Fruit fly (Drosophila melanogaster): ENCODE measurements around the gene CG15803.

Gene CG15803

dm6 chr3R:18311368-18311919, 49.1 kb downstream of the CG15803 start (continued):
- peak; percentile 46 for TF ChIP-seq Eip75B (GFP tag; optimal IDR thresholded peaks at IDR 0.05)
- peak; percentile 15 for TF ChIP-seq CG4318 (GFP tag; optimal IDR thresholded peaks at IDR 0.05)
- peak; percentile 59 for TF ChIP-seq CG10631 (GFP tag; optimal IDR thresholded peaks at IDR 0.05)
- peak; percentile 99 for TF ChIP-seq fkh (GFP tag; optimal IDR thresholded peaks at IDR 0.05)
- TF ChIP-seq Hr38 (GFP tag; optimal IDR thresholded peaks at IDR 0.05): no peak
- no peak for TF ChIP-seq vri (GFP tag; optimal IDR thresholded peaks at IDR 0.05)
- TF ChIP-seq Hr4 (GFP tag; optimal IDR thresholded peaks at IDR 0.05): peak; percentile 0
- peak; percentile 40 for TF ChIP-seq Sox102F (GFP tag; optimal IDR thresholded peaks at IDR 0.05)

dm6 chr3R:18310766-18311367, 49.7 kb downstream of the CG15803 start:
- TF ChIP-seq cyc (GFP tag; optimal IDR thresholded peaks at IDR 0.05) (no peak), CG3919 (GFP tag; optimal IDR thresholded peaks at IDR 0.05) (no peak), CG8632 (GFP tag; optimal IDR thresholded peaks at IDR 0.05) (peak; percentile 67), CG8319 (GFP tag; optimal IDR thresholded peaks at IDR 0.05) (no peak), CG6808 (GFP tag; optimal IDR thresholded peaks at IDR 0.05) (no peak), Hr4 (GFP tag; optimal IDR thresholded peaks at IDR 0.05) (no peak), Hr39 (GFP tag; optimal IDR thresholded peaks at IDR 0.05) (no peak), CG10669 (GFP tag; optimal IDR thresholded peaks at IDR 0.05) (no peak), CG6276 (GFP tag; optimal IDR thresholded peaks at IDR 0.05) (peak; percentile 13), Gug (GFP tag; IDR thresholded peaks at IDR 0.05) (no peak), Ets21C (GFP tag; optimal IDR thresholded peaks at IDR 0.05) (no peak), pdm3 (GFP tag; optimal IDR thresholded peaks at IDR 0.05) (no peak), dsx (GFP tag; optimal IDR thresholded peaks at IDR 0.05; ENCODE audit: poor library complexity, severe bottlenecking) (no peak), Hr38 (GFP tag; optimal IDR thresholded peaks at IDR 0.05) (no peak), fd85E (GFP tag; optimal IDR thresholded peaks at IDR 0.05) (no peak), spab (GFP tag; optimal IDR thresholded peaks at IDR 0.05) (peak; percentile 5), CG4318 (GFP tag; optimal IDR thresholded peaks at IDR 0.05) (peak; percentile 44), salr (GFP tag; optimal IDR thresholded peaks at IDR 0.05) (no peak), CG31627 (GFP tag; optimal IDR thresholded peaks at IDR 0.05) (no peak), CG10631 (GFP tag; optimal IDR thresholded peaks at IDR 0.05) (peak; percentile 58), Eip75B (GFP tag; optimal IDR thresholded peaks at IDR 0.05) (peak; percentile 2), CG32006 (GFP tag; optimal IDR thresholded peaks at IDR 0.05) (peak; percentile 70), dac (GFP tag; optimal IDR thresholded peaks at IDR 0.05) (no peak), fkh (GFP tag; optimal IDR thresholded peaks at IDR 0.05) (no peak), fd59A (GFP tag; optimal IDR thresholded peaks at IDR 0.05) (no peak), lz (GFP tag; optimal IDR thresholded peaks at IDR 0.05) (no peak), CG11762 (GFP tag; optimal IDR thresholded peaks at IDR 0.05; ENCODE audit: insufficient read depth) (no peak), CG11902 (GFP tag; optimal IDR thresholded peaks at IDR 0.05) (no peak), ss (GFP tag; optimal IDR thresholded peaks at IDR 0.05) (peak in 1 of 2 experiments; percentile 27), OdsH (GFP tag; optimal IDR thresholded peaks at IDR 0.05) (peak; percentile 27), CG3032 (tag; optimal IDR thresholded peaks at IDR 0.05) (no peak), CG7368 (GFP tag; optimal IDR thresholded peaks at IDR 0.05) (no peak), CG15336 (GFP tag; IDR thresholded peaks at IDR 0.05) (no peak), topi (GFP tag; optimal IDR thresholded peaks at IDR 0.05) (no peak), CG34406 (GFP tag; optimal IDR thresholded peaks at IDR 0.05) (peak; percentile 54), Sox14 (GFP tag; optimal IDR thresholded peaks at IDR 0.05) (peak; percentile 36), Sox102F (GFP tag; optimal IDR thresholded peaks at IDR 0.05) (peak; percentile 5), CG9139 (GFP tag; optimal IDR thresholded peaks at IDR 0.05) (no peak), esn (GFP tag; optimal IDR thresholded peaks at IDR 0.05) (no peak), vri (GFP tag; optimal IDR thresholded peaks at IDR 0.05) (no peak), Eip93F (GFP tag; optimal IDR thresholded peaks at IDR 0.05) (no peak), Blimp-1 (GFP tag; optimal IDR thresholded peaks at IDR 0.05) (no peak), CG6163 (GFP tag; IDR thresholded peaks at IDR 0.05) (no peak; the same call in 2 of the 3 replicates), achi (GFP tag; optimal IDR thresholded peaks at IDR 0.05) (no peak), CG1621 (tag; optimal IDR thresholded peaks at IDR 0.05) (peak; percentile 12), Ets96B (tag; optimal IDR thresholded peaks at IDR 0.05) (peak; percentile 54), svp (GFP tag) (no peak)
